Worm (Caenorhabditis elegans) whole organism, L4 larva: Measurements from ENCODE around the gene cpsf-4.

Experiments
- F26F4.8 ChIP-seq: fragments of 200-800 bp; sonication (Bioruptor generic); conservative IDR thresholded peaks from 2 replicates; pipeline ENCODE4 v1.3.6; 2022; ENCODE audit warnings: missing genetic modification characterization, missing compliant biosample characterization
- R02D3.7 ChIP-seq: fragments of 150-350 bp; sonication (generic microtip); optimal IDR thresholded peaks from 3 replicates; lab custom pipeline; 2014; ENCODE audit warnings: missing biosample characterization, missing genetic modification characterization
- T26A8.4 ChIP-seq: fragments of 200-800 bp; sonication (Bioruptor generic); IDR thresholded peaks from 2 replicates; pipeline ENCODE4 v1.3.6; 2022; ENCODE audit warnings: missing genetic modification characterization, missing compliant biosample characterization
- ama-1 ChIP-seq: fragments of 150-350 bp; optimal IDR thresholded peaks from 2 replicates; lab custom pipeline; 2014; ENCODE audit warnings: inconsistent platforms, mixed read lengths
- arid-1 ChIP-seq: fragments of 200-800 bp; sonication (Bioruptor generic); conservative IDR thresholded peaks from 2 replicates; pipeline ENCODE4 v1.3.6; 2022; ENCODE audit warnings: missing genetic modification reagents, missing genetic modification characterization, missing compliant biosample characterization
- ceh-20 ChIP-seq: fragments of 200-800 bp; sonication (Bioruptor generic); IDR thresholded peaks from 2 replicates; pipeline ENCODE4 v1.3.6; 2022; ENCODE audit warnings: missing genetic modification reagents, missing genetic modification characterization, missing compliant biosample characterization
- ceh-32 ChIP-seq: sonication (generic microtip); optimal IDR thresholded peaks from 2 replicates; lab custom pipeline; 2016; ENCODE audit warnings: mild to moderate bottlenecking, missing genetic modification characterization, missing compliant biosample characterization; ENCODE audit not compliant: poor library complexity
- ceh-44 ChIP-seq: fragments of 200-800 bp; sonication (Bioruptor generic); IDR thresholded peaks from 2 replicates; pipeline ENCODE4 v1.3.6; 2022; ENCODE audit warnings: missing genetic modification reagents, missing genetic modification characterization, missing compliant biosample characterization
- ceh-82 ChIP-seq: sonication (generic microtip); optimal IDR thresholded peaks from 2 replicates; lab custom pipeline; 2017; ENCODE audit warnings: missing biosample characterization, missing genetic modification characterization
- daf-12 ChIP-seq: fragments of 150-350 bp; optimal IDR thresholded peaks from 2 replicates; lab custom pipeline; 2014; ENCODE audit warnings: missing biosample characterization, missing genetic modification reagents, missing genetic modification characterization
- daf-16 ChIP-seq, 3 experiments: sonication (generic microtip); optimal IDR thresholded peaks; 2 replicates each; lab custom pipeline; 2016 to 2017; ENCODE audit warnings: missing genetic modification characterization in 3 of 3, missing genetic modification reagents in 3 of 3, mild to moderate bottlenecking in 2 of 3, missing compliant biosample characterization in 2 of 3, missing biosample characterization in 1 of 3, moderate library complexity in 1 of 3
- dmd-6 ChIP-seq: fragments of 200-800 bp; sonication (Bioruptor generic); IDR thresholded peaks from 2 replicates; pipeline ENCODE4 v1.3.6; 2022; ENCODE audit warnings: missing genetic modification reagents, missing genetic modification characterization, missing compliant biosample characterization
- dmd-8 ChIP-seq: fragments of 200-800 bp; sonication (Bioruptor generic); IDR thresholded peaks from 2 replicates; pipeline ENCODE4 v1.3.6; 2022; ENCODE audit warnings: missing genetic modification characterization, missing compliant biosample characterization
- dpl-1 ChIP-seq: fragments of 150-350 bp; optimal IDR thresholded peaks from 2 replicates; lab custom pipeline; 2014; ENCODE audit warnings: missing biosample characterization, missing genetic modification reagents, missing genetic modification characterization
- dve-1 ChIP-seq: sonication (generic microtip); optimal IDR thresholded peaks from 2 replicates; lab custom pipeline; 2017; ENCODE audit warnings: antibody characterized with exemption, mild to moderate bottlenecking, missing genetic modification characterization, missing compliant biosample characterization; ENCODE audit not compliant: insufficient read depth
- egl-27 ChIP-seq: sonication (generic microtip); optimal IDR thresholded peaks from 3 replicates; lab custom pipeline; 2017; ENCODE audit warnings: missing biosample characterization, missing genetic modification reagents, missing genetic modification characterization
- egl-43 ChIP-seq: fragments of 200-800 bp; sonication (Bioruptor generic); IDR thresholded peaks from 2 replicates; pipeline ENCODE4 v1.3.6; 2022; ENCODE audit warnings: missing genetic modification reagents, missing genetic modification characterization, missing compliant biosample characterization
- hif-1 ChIP-seq, 2 experiments: sonication (generic microtip); optimal IDR thresholded peaks; 2 replicates each; lab custom pipeline; 2016 to 2017; ENCODE audit warnings: missing compliant biosample characterization in 2 of 2, missing genetic modification characterization in 2 of 2, missing genetic modification reagents in 2 of 2, missing genotype in 2 of 2, mild to moderate bottlenecking in 1 of 2
- hlh-11 ChIP-seq: fragments of 200-800 bp; sonication (Bioruptor generic); optimal IDR thresholded peaks from 2 replicates; lab custom pipeline; 2018; ENCODE audit warnings: mild to moderate bottlenecking, missing genetic modification characterization, missing compliant biosample characterization
- hlh-30 ChIP-seq: sonication (generic microtip); optimal IDR thresholded peaks from 2 replicates; lab custom pipeline; 2017; ENCODE audit warnings: antibody characterized with exemption, mild to moderate bottlenecking, missing genetic modification characterization, missing compliant biosample characterization; ENCODE audit not compliant: insufficient read depth
- lin-1 ChIP-seq: fragments of 200-800 bp; sonication (Bioruptor generic); IDR thresholded peaks from 2 replicates; pipeline ENCODE4 v1.3.6; 2022; ENCODE audit warnings: missing genetic modification reagents, missing genetic modification characterization, missing compliant biosample characterization
- lin-39 ChIP-seq: fragments of 150-350 bp; optimal IDR thresholded peaks from 2 replicates; lab custom pipeline; 2014; ENCODE audit warnings: missing biosample characterization, missing genetic modification reagents, missing genetic modification characterization
- lsy-2 ChIP-seq, 2 experiments: fragments of 150-350 bp in 1 of 2; sonication (generic microtip) in 1 of 2; optimal IDR thresholded peaks; 2 replicates each; lab custom pipeline; 2014 to 2017; ENCODE audit warnings: missing biosample characterization in 2 of 2, missing genetic modification characterization in 2 of 2
- madf-9 ChIP-seq: fragments of 200-800 bp; sonication (Bioruptor generic); conservative IDR thresholded peaks from 2 replicates; pipeline ENCODE4 v1.3.6; 2022; ENCODE audit warnings: missing genetic modification reagents, missing genetic modification characterization, missing compliant biosample characterization
- nhr-237 ChIP-seq: sonication (generic microtip); optimal IDR thresholded peaks from 2 replicates; lab custom pipeline; 2017; ENCODE audit warnings: missing biosample characterization, missing genetic modification characterization
- nhr-28 ChIP-seq: fragments of 150-350 bp; optimal IDR thresholded peaks from 2 replicates; lab custom pipeline; 2014; ENCODE audit warnings: missing biosample characterization, missing genetic modification characterization
- nhr-77 ChIP-seq: fragments of 150-350 bp; optimal IDR thresholded peaks from 2 replicates; lab custom pipeline; 2014; ENCODE audit warnings: missing biosample characterization, missing genetic modification characterization
- pqm-1 ChIP-seq: sonication (generic microtip); optimal IDR thresholded peaks from 2 replicates; lab custom pipeline; 2017; ENCODE audit warnings: missing biosample characterization, missing genetic modification characterization
- saeg-2 ChIP-seq: fragments of 200-800 bp; sonication (Bioruptor generic); IDR thresholded peaks from 2 replicates; pipeline ENCODE4 v1.3.6; 2022; ENCODE audit warnings: missing genetic modification reagents, missing genetic modification characterization, missing compliant biosample characterization
- sdz-12 ChIP-seq: fragments of 200-800 bp; sonication (Bioruptor generic); optimal IDR thresholded peaks from 2 replicates; lab custom pipeline; 2018; ENCODE audit warnings: mild to moderate bottlenecking, missing genetic modification characterization, missing compliant biosample characterization
- skn-1 ChIP-seq: fragments of 150-350 bp; optimal IDR thresholded peaks from 2 replicates; lab custom pipeline; 2014; ENCODE audit warnings: missing biosample characterization, missing genetic modification characterization
- snpc-1.2 ChIP-seq: fragments of 200-800 bp; sonication (Bioruptor generic); IDR thresholded peaks from 2 replicates; pipeline ENCODE4 v1.3.6; 2022; ENCODE audit warnings: missing genetic modification reagents, missing genetic modification characterization, missing compliant biosample characterization
- tra-1 ChIP-seq: fragments of 200-800 bp; sonication (Bioruptor generic); IDR thresholded peaks from 2 replicates; pipeline ENCODE4 v1.3.6; 2022; ENCODE audit warnings: missing genetic modification reagents, missing genetic modification characterization, missing compliant biosample characterization
- zfp-2 ChIP-seq: sonication (generic microtip); optimal IDR thresholded peaks from 2 replicates; lab custom pipeline; 2016; ENCODE audit warnings: mild to moderate bottlenecking, missing genetic modification characterization, missing compliant biosample characterization
- zip-11 ChIP-seq: fragments of 200-800 bp; sonication (Bioruptor generic); IDR thresholded peaks from 2 replicates; pipeline ENCODE4 v1.3.6; 2022; ENCODE audit warnings: missing genetic modification characterization, missing compliant biosample characterization
- ztf-11 ChIP-seq: fragments of 150-350 bp; optimal IDR thresholded peaks from 2 replicates; lab custom pipeline; 2014; ENCODE audit warnings: missing biosample characterization, missing genetic modification characterization

cpsf-4 gene

ce11 chrIV:12046524-12047203 is 46.6 kb downstream of the cpsf-4 start, which contains the start of gene T12G3.2 (continued):
- TF ChIP-seq hlh-30 (tag; lab: Kevin White, UChicago) (peak; percentile 63), pqm-1 (peak; percentile 91), dmd-6 (GFP tag; lab: Robert Waterston, UW) (peak; percentile 63; the same call in 1 of the 2 replicates), saeg-2 (GFP tag; lab: Robert Waterston, UW) (0 out of 2 replicates have a peak, but pooled peaks have one; percentile 42), R02D3.7 (tag; lab: Kevin White, UChicago) (no peak), snpc-1.2 (GFP tag; lab: Robert Waterston, UW) (no peak), hif-1 (tag; optimal IDR thresholded peaks at IDR 0.05; lab: Kevin White, UChicago) (peak in 1 of 2 experiments; percentile 3)

ce11 chrIV:12044844-12045738 is 48.2 kb downstream of the cpsf-4 start:
- no peak for TF ChIP-seq daf-12
- no peak for TF ChIP-seq lin-1 (GFP tag; lab: Robert Waterston, UW)
- no peak for TF ChIP-seq F26F4.8 (GFP tag; lab: Robert Waterston, UW)
- no peak for TF ChIP-seq ama-1 (lab: Kevin White, UChicago)
- TF ChIP-seq dpl-1 (GFP tag; lab: Kevin White, UChicago), result peak; percentile 3
- peak; percentile 25 for TF ChIP-seq hlh-11
- TF ChIP-seq ztf-11 (tag; lab: Kevin White, UChicago), result no peak
- peak; percentile 6 for TF ChIP-seq dve-1 (tag; lab: Kevin White, UChicago)
- peak in 1 of 2 experiments; percentile 6 for TF ChIP-seq lsy-2 (tag; optimal IDR thresholded peaks at IDR 0.05; lab: Kevin White, UChicago)
- no peak for TF ChIP-seq ceh-82 (tag; lab: Kevin White, UChicago)
- peak; percentile 69 for TF ChIP-seq nhr-28 (tag; lab: Kevin White, UChicago)
- peak; percentile 48 for TF ChIP-seq pqm-1
- no peak for TF ChIP-seq tra-1 (GFP tag; lab: Robert Waterston, UW)

ce11 chrIV:12043054-12043453 is 50.2 kb downstream of the cpsf-4 start:
- no peak for TF ChIP-seq skn-1 (tag; lab: Kevin White, UChicago)
- TF ChIP-seq nhr-237, result no peak
- TF ChIP-seq dve-1 (tag; lab: Kevin White, UChicago), result peak; percentile 30
- TF ChIP-seq ceh-32, result no peak
- no peak for TF ChIP-seq arid-1 (GFP tag; lab: Robert Waterston, UW)
- TF ChIP-seq zfp-2 (tag; lab: Kevin White, UChicago), result no peak
- peak; percentile 11 for TF ChIP-seq hlh-30 (tag; lab: Kevin White, UChicago)
- TF ChIP-seq ceh-20 (GFP tag; lab: Robert Waterston, UW), result no peak
- no peak for TF ChIP-seq egl-43 (GFP tag; lab: Robert Waterston, UW)
- TF ChIP-seq dmd-8 (GFP tag; lab: Robert Waterston, UW), result no peak
- TF ChIP-seq egl-27 (tag; lab: Kevin White, UChicago), result no peak
- TF ChIP-seq dmd-6 (GFP tag; lab: Robert Waterston, UW), result peak; percentile 41; the same call in 1 of the 2 replicates
- peak; percentile 90 for TF ChIP-seq nhr-28 (tag; lab: Kevin White, UChicago)
- TF ChIP-seq hlh-11, result peak; percentile 43
- TF ChIP-seq nhr-77 (tag; lab: Kevin White, UChicago), result peak; percentile 60
- no peak for TF ChIP-seq ceh-44
- no peak for TF ChIP-seq daf-12
- TF ChIP-seq madf-9, result no peak
- no peak for TF ChIP-seq T26A8.4 (GFP tag; lab: Robert Waterston, UW)
- no peak for TF ChIP-seq sdz-12 (GFP tag; lab: Kevin White, UChicago)
- no peak for TF ChIP-seq daf-16 (GFP tag; optimal IDR thresholded peaks at IDR 0.05; lab: Kevin White, UChicago)
- peak; percentile 52 for TF ChIP-seq daf-16 (tag; optimal IDR thresholded peaks at IDR 0.05; lab: Kevin White, UChicago)
- TF ChIP-seq lin-39 (tag; lab: Kevin White, UChicago), result no peak
- TF ChIP-seq zip-11, result no peak
- TF ChIP-seq pqm-1, result peak; percentile 13
- TF ChIP-seq lsy-2 (tag; optimal IDR thresholded peaks at IDR 0.05; lab: Kevin White, UChicago), result no peak
- TF ChIP-seq, all 104 proteins: peak for 8
